Fruit fly (Drosophila melanogaster) whole organism, prepupa: ENCODE measurements around the gene CG12155.
A peak's percentile ranks its signal among the peaks of the same experiment; 100 is the strongest.

Experiments used
- CG10669 ChIP-seq: fragments of 200-800 bp; sonication (Bioruptor generic); optimal IDR thresholded peaks from 3 replicates; lab custom pipeline; 2018; ENCODE audit warnings: missing biosample characterization, mild to moderate bottlenecking, missing genetic modification characterization, moderate library complexity
- CG11294 ChIP-seq: fragments of 200-800 bp; sonication (Bioruptor generic); IDR thresholded peaks from 2 replicates; pipeline ENCODE4 v1.3.6; 2022; ENCODE audit warnings: missing biosample characterization, missing genetic modification characterization
- CG11902 ChIP-seq: fragments of 200-800 bp; sonication (Bioruptor generic); optimal IDR thresholded peaks from 3 replicates; lab custom pipeline; 2016; ENCODE audit warnings: missing biosample characterization, missing genetic modification characterization
- CG1621 ChIP-seq: fragments of 200-800 bp; sonication (Bioruptor generic); optimal IDR thresholded peaks from 3 replicates; lab custom pipeline; 2018; ENCODE audit warnings: missing biosample characterization, mild to moderate bottlenecking, missing genetic modification characterization
- CG3032 ChIP-seq: fragments of 200-800 bp; optimal IDR thresholded peaks from 2 replicates; lab custom pipeline; 2019; ENCODE audit warnings: missing biosample characterization, mild to moderate bottlenecking, missing genetic modification characterization, moderate library complexity
- CG31627 ChIP-seq: fragments of 200-800 bp; sonication (Bioruptor generic); optimal IDR thresholded peaks from 3 replicates; lab custom pipeline; 2016; ENCODE audit warnings: missing biosample characterization, missing genetic modification characterization
- CG3919 ChIP-seq: fragments of 200-800 bp; sonication (Bioruptor generic); optimal IDR thresholded peaks from 3 replicates; lab custom pipeline; 2016; ENCODE audit warnings: missing biosample characterization, missing genetic modification characterization
- CG4318 ChIP-seq: fragments of 200-800 bp; sonication (Bioruptor generic); optimal IDR thresholded peaks from 3 replicates; lab custom pipeline; 2017; ENCODE audit warnings: missing biosample characterization, mild to moderate bottlenecking, missing genetic modification characterization
- CG6163 ChIP-seq: fragments of 200-800 bp; sonication (Bioruptor generic); IDR thresholded peaks from 3 replicates; pipeline ENCODE4 v1.3.6; 2022; ENCODE audit warnings: missing biosample characterization, missing genetic modification characterization
- CG6276 ChIP-seq: fragments of 200-800 bp; sonication (Bioruptor generic); optimal IDR thresholded peaks from 2 replicates; lab custom pipeline; 2017; ENCODE audit warnings: missing biosample characterization, mild to moderate bottlenecking, missing genetic modification characterization
- CG6808 ChIP-seq: fragments of 200-800 bp; sonication (Bioruptor generic); optimal IDR thresholded peaks from 3 replicates; lab custom pipeline; 2017; ENCODE audit warnings: missing biosample characterization, missing genetic modification characterization, mild to moderate bottlenecking, moderate library complexity, missing genetic modification reagents
- CG7368 ChIP-seq: fragments of 200-800 bp; sonication (Bioruptor generic); optimal IDR thresholded peaks from 3 replicates; lab custom pipeline; 2016; ENCODE audit warnings: missing biosample characterization, missing genetic modification characterization
- Eip78C ChIP-seq: fragments of 200-800 bp; sonication (Bioruptor generic); peaks from one replicate; lab custom pipeline; 2016; ENCODE audit warnings: missing biosample characterization, missing genetic modification characterization
- Ets96B ChIP-seq: fragments of 200-800 bp; optimal IDR thresholded peaks from 2 replicates; lab custom pipeline; 2019; ENCODE audit warnings: missing biosample characterization, mild to moderate bottlenecking, missing genetic modification characterization, moderate library complexity
- Lpt ChIP-seq: fragments of 200-800 bp; sonication (Bioruptor generic); optimal IDR thresholded peaks from 3 replicates; lab custom pipeline; 2016; ENCODE audit warnings: missing biosample characterization, missing genetic modification characterization
- OdsH ChIP-seq: fragments of 200-800 bp; sonication (Bioruptor generic); optimal IDR thresholded peaks from 3 replicates; lab custom pipeline; 2016; ENCODE audit warnings: missing biosample characterization, missing genetic modification characterization
- Smox ChIP-seq: fragments of 200-800 bp; sonication (Bioruptor generic); optimal IDR thresholded peaks from 3 replicates; lab custom pipeline; 2016; ENCODE audit warnings: missing biosample characterization, missing genetic modification characterization
- Sox14 ChIP-seq: fragments of 200-800 bp; sonication (Bioruptor generic); optimal IDR thresholded peaks from 3 replicates; lab custom pipeline; 2016; ENCODE audit warnings: missing biosample characterization, missing genetic modification characterization
- Sox15 ChIP-seq: fragments of 200-800 bp; sonication (Bioruptor generic); optimal IDR thresholded peaks from 3 replicates; lab custom pipeline; 2016; ENCODE audit warnings: missing biosample characterization, missing genetic modification characterization
- acj6 ChIP-seq: fragments of 200-800 bp; sonication (Bioruptor generic); optimal IDR thresholded peaks from 3 replicates; lab custom pipeline; 2016; ENCODE audit warnings: missing biosample characterization, missing genetic modification characterization
- dsx ChIP-seq: fragments of 200-800 bp; optimal IDR thresholded peaks from 3 replicates; lab custom pipeline; 2019; ENCODE audit warnings: missing biosample characterization, mild to moderate bottlenecking, missing genetic modification characterization, moderate library complexity; ENCODE audit not compliant: poor library complexity, severe bottlenecking
- esn ChIP-seq: fragments of 200-800 bp; sonication (Bioruptor generic); optimal IDR thresholded peaks from 2 replicates; lab custom pipeline; 2016; ENCODE audit warnings: missing biosample characterization, mild to moderate bottlenecking, missing genetic modification characterization, moderate library complexity
- fd59A ChIP-seq: fragments of 200-800 bp; sonication (Bioruptor generic); optimal IDR thresholded peaks from 2 replicates; lab custom pipeline; 2017; ENCODE audit warnings: missing biosample characterization, mild to moderate bottlenecking, missing genetic modification characterization, missing genetic modification reagents
- net ChIP-seq: fragments of 200-800 bp; sonication (Bioruptor generic); optimal IDR thresholded peaks from 3 replicates; lab custom pipeline; 2016; ENCODE audit warnings: missing biosample characterization, missing genetic modification characterization
- spab ChIP-seq: fragments of 200-800 bp; sonication (Bioruptor generic); optimal IDR thresholded peaks from 2 replicates; lab custom pipeline; 2017; ENCODE audit warnings: missing biosample characterization, mild to moderate bottlenecking, missing genetic modification characterization, missing genetic modification reagents
- ss ChIP-seq, 2 experiments: fragments of 200-800 bp; sonication (Bioruptor generic); optimal IDR thresholded peaks; 2 replicates in 1 of 2; 3 replicates in 1 of 2; lab custom pipeline; 2017 to 2018; ENCODE audit warnings: mild to moderate bottlenecking in 2 of 2, missing biosample characterization in 2 of 2, missing genetic modification characterization in 2 of 2, moderate library complexity in 1 of 2
- svp ChIP-seq: fragments of 200-800 bp; sonication (Bioruptor generic); peaks from one replicate; lab custom pipeline; 2016; ENCODE audit warnings: missing biosample characterization, missing genetic modification characterization
- vri ChIP-seq: fragments of 200-800 bp; sonication (Bioruptor generic); optimal IDR thresholded peaks from 3 replicates; lab custom pipeline; 2016; ENCODE audit warnings: missing biosample characterization, mild to moderate bottlenecking, missing genetic modification characterization

CG12155 gene

DNA sequence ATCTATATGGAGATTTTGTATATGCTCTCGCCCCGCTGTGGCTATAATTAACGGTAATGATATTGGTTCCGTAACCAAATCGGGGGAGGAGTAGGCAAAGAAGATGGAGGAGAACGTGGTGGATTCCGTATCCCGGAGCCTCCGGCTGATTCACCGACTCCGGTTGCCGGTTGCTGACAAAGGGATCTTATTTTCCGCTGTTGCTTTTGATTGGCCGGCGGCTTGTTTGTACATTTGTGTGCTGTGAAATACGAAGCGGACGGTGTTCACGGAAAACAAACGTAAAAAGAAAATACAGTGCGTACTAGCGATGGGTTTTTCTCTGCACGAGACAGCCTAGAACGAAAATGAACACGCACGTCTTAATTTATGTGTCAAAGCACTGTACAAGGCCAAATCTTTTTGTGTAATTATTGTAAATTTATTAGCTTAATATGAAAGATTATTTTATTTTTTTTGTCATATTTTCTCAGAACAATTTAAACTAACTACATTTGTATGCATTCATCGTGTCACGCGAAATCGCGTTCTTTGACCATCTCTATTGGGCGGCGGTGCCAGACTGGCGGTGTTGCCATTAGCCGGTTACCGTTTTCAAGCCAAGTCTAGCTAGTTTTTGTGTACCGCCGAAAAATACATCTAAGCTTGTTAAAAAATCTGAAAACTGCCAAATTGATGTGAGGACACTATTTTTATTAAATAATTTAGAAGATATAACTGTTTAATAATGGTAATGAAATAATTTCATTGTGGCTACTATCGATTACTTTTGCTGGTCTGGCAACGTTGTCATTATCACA lies 5.8 kb downstream of the CG12155 start, which contains the start of the genes Pdp and Rab39 (continued):
- TF ChIP-seq CG3919 (GFP tag; lab: Kevin White, UChicago) (peak; percentile 66), CG11294 (GFP tag; lab: Robert Waterston, UW) (peak; percentile 62; the same call in 1 of the 2 replicates), ss (GFP tag; optimal IDR thresholded peaks at IDR 0.05; lab: Kevin White, UChicago) (peak in 1 of 2 experiments; percentile 27), CG6276 (GFP tag; lab: Kevin White, UChicago) (no peak), Sox14 (peak; percentile 64), dsx (GFP tag; lab: Kevin White, UChicago) (peak; percentile 55), Smox (GFP tag; lab: Kevin White, UChicago) (peak; percentile 76), esn (GFP tag; lab: Kevin White, UChicago) (peak; percentile 80), fd59A (GFP tag; lab: Kevin White, UChicago) (peak; percentile 17)

DNA sequence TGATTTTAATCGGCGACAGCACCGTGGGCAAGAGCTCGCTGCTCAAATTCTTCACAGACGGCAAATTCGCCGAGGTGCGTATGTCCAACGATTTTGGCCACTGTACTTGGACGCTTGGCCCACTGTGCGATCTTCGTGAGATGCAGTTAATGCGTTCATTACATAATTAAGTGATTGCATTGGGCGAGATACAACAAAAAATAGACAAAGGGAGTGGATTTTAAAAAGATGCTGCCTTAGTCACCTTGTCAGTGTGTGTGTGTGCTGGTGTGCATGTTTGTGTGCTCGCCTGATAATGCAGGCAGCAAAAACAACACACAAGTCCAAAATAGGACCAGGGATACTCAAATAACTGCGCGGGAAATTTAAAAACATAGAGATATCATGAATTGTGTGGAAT lies 6.7 kb downstream of the CG12155 start:
- TF ChIP-seq dsx (GFP tag; lab: Kevin White, UChicago) (peak; percentile 3), CG1621 (tag; lab: Kevin White, UChicago) (peak; percentile 26), CG31627 (no peak), Sox14 (peak; percentile 43), Sox15 (GFP tag; lab: Kevin White, UChicago) (no peak), vri (GFP tag; lab: Kevin White, UChicago) (peak; percentile 98), ss (GFP tag; optimal IDR thresholded peaks at IDR 0.05; lab: Kevin White, UChicago) (peak; percentile 15 to 41), Eip78C (peak; percentile 59), net (GFP tag; lab: Kevin White, UChicago) (peak; percentile 7), CG6808 (GFP tag; lab: Kevin White, UChicago) (peak; percentile 4)

DNA sequence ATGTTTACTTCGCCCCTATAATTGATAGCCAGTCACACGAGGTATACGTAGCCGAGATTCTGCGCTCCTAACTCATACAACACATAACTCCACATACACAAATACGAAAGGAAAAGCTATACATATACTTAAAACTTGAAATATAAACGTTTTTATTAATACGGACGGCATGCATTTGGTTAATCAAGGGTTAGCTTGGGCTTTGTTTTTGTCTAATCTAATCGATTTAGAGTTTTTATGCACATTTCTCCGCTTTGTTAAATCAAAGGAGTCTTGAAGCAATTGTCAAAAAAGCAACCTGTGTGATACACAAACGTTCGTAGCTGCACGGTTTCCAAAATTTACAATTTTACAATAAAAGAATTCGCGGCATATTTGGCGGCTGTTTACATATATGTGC lies 8.0 kb downstream of the CG12155 start, which contains the start of gene Tom40:
Tom40 (plus strand) TSS at position 301 of the 400 bp plus-strand sequence.
- TF ChIP-seq CG3032 (tag; lab: Kevin White, UChicago) (no peak), esn (GFP tag; lab: Kevin White, UChicago) (no peak), CG10669 (GFP tag; lab: Kevin White, UChicago) (no peak), OdsH (GFP tag; lab: Kevin White, UChicago) (no peak), CG4318 (GFP tag; lab: Kevin White, UChicago) (no peak), CG11902 (no peak), dsx (GFP tag; lab: Kevin White, UChicago) (no peak), CG7368 (GFP tag; lab: Kevin White, UChicago) (no peak), CG6163 (GFP tag; lab: Robert Waterston, UW) (no peak), Smox (GFP tag; lab: Kevin White, UChicago) (no peak), Lpt (GFP tag; lab: Kevin White, UChicago) (no peak)

DNA sequence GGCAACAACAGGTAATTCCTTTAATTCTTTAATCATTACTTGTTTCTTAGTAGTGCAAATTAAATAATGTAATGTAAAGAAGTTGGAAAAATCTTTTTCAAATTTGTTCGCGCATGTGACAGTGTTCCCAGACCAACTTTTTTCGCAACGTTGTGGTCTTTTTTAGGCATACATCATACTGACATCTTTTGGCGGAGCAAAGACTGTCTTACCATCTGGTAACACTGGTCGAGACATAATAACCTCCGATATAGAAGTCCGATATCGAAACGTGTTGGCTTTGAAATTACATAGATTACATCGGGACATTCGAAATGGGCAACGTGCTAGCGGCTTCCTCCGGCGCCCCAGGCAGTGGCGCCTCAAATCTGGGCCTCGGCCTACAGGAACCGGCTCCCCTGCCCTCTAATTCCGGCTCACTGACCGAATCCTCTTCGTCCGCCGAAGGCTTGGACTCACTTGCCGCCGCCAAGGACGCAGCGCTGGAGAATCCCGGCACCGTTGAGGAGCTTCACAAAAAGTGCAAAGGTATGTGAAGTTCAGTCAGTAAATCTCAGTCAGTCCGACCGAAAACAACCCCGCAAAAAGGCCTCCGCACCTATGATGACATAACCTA lies 8.7 kb downstream of the CG12155 start:
- no peak for TF ChIP-seq acj6 (GFP tag; lab: Kevin White, UChicago)
- TF ChIP-seq Eip78C: no peak
- TF ChIP-seq Sox14: no peak
- TF ChIP-seq vri (GFP tag; lab: Kevin White, UChicago): peak; percentile 46
- peak; percentile 7 for TF ChIP-seq CG1621 (tag; lab: Kevin White, UChicago)
- TF ChIP-seq CG10669 (GFP tag; lab: Kevin White, UChicago): no peak
- no peak for TF ChIP-seq CG7368 (GFP tag; lab: Kevin White, UChicago)
- no peak for TF ChIP-seq Lpt (GFP tag; lab: Kevin White, UChicago)
- TF ChIP-seq CG3032 (tag; lab: Kevin White, UChicago): no peak
- TF ChIP-seq Ets96B (tag; lab: Kevin White, UChicago): no peak
- no peak for TF ChIP-seq fd59A (GFP tag; lab: Kevin White, UChicago)
- no peak for TF ChIP-seq esn (GFP tag; lab: Kevin White, UChicago)
- TF ChIP-seq svp: peak; percentile 87
- no peak for TF ChIP-seq spab (GFP tag; lab: Kevin White, UChicago)
- TF ChIP-seq OdsH (GFP tag; lab: Kevin White, UChicago): no peak
